Worm (Caenorhabditis elegans): Measurements from ENCODE around the gene frh-1.

frh-1 gene

DNA sequence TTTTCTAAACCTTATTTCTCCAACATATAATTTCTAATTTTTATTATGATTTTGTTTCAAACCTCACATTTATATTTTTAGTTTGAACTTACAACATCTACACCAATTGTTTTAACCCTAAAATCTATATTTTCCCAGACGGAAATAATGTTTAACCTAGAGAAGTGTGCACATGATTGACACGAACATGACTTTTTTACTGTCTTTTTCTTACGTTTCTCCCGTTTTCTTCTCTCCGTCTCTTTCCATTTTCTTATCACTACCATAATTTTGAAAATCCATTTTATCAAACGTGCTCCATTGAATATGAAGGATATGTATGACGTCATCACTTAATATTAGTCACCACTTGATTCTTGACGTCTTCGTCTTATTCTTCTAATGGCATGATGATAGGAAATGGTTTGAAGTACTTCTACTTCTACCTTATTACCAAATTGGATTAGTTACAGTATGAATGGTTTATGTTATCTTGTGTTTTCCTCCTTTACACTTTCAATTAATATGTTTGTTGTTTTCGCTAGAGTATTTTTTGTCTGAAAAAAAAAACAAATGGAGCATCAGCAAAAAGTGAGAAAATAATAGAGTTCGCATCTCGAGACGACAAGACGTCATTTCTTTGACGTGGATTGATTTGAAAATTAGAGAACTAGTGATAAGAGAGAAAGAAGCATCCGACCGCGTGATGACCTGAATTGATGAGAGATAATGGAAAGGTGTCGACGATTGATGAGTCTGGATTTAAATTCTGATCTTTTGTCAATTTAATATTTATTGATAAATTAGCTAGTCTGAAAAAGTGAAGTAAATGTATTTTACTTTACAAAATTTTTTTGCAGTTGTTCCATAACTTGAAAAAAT, 14.9 kb downstream of the frh-1 start:
- TF ChIP-seq pes-1 (GFP tag; IDR thresholded peaks at IDR 0.05) (no peak), B0310.2 (tag; optimal IDR thresholded peaks at IDR 0.05) (no peak), F13C5.2 (tag; optimal IDR thresholded peaks at IDR 0.05) (no peak), tra-4 (tag; optimal IDR thresholded peaks at IDR 0.05) (no peak), sea-1 (GFP tag; conservative IDR thresholded peaks at IDR 0.05) (no peak), ceh-36 (tag; optimal IDR thresholded peaks at IDR 0.05) (no peak), aly-1 (tag; optimal IDR thresholded peaks at IDR 0.05) (no peak), hmg-4 (GFP tag; optimal IDR thresholded peaks at IDR 0.05) (no peak), hmbx-1 (tag; optimal IDR thresholded peaks at IDR 0.05) (no peak), tbx-37 (GFP tag; conservative IDR thresholded peaks at IDR 0.05) (no peak), ceh-13 (GFP tag; optimal IDR thresholded peaks at IDR 0.05) (no peak)

DNA sequence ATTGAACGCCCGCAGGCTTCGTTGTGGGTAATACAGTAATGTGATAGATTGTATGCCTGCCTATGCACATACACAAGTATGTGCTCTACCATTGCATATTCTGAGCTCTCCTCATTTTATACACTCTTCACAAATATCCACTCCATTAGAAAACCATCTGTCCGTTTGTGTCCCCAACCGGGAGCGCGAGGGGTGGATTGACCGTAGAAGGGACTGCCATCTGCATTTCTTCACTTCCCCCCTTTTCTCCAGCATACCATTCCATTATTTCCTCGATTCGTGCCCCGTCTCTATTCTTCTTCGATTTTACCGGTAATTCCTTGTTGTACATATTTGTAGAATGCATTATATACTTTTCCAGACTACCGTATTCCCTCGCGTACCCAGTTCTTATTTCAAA, 15.9 kb downstream of the frh-1 start:
- TF ChIP-seq hmg-4 (GFP tag; optimal IDR thresholded peaks at IDR 0.05): peak; percentile 50
- TF ChIP-seq ceh-36 (tag; optimal IDR thresholded peaks at IDR 0.05): peak; percentile 24
- no peak for TF ChIP-seq ceh-13 (GFP tag; optimal IDR thresholded peaks at IDR 0.05)

DNA sequence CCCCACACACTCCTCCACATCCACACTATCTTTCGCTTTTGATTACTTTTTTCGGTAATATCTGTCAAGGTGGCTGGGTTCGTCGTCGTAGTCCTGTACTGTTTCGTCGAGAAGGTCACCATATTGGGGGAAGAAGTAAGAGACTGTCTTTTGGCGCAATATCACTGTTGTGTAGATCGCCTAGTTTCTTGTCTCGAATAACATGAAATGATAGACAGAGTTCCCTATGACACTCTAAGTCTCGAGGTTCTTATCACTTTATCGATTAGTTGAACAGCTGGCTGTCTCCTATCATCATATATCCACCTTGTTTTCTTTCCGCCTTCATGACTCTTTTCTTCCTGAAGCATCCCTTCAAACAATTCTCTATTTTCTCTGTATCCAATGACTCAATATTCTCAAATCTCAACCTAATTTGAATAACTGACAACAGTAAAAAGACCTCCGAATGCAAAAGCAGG, 16.8 kb downstream of the frh-1 start:
- TF ChIP-seq aly-1 (tag; optimal IDR thresholded peaks at IDR 0.05) (no peak), tra-4 (tag; optimal IDR thresholded peaks at IDR 0.05) (no peak), tbx-11 (GFP tag; IDR thresholded peaks at IDR 0.05) (no peak), scrt-1 (GFP tag; IDR thresholded peaks at IDR 0.05) (no peak), B0310.2 (tag; optimal IDR thresholded peaks at IDR 0.05) (no peak), F13C5.2 (tag; optimal IDR thresholded peaks at IDR 0.05) (no peak), ets-7 (tag; optimal IDR thresholded peaks at IDR 0.05) (no peak), ama-1 (optimal IDR thresholded peaks at IDR 0.05) (no peak), hmg-4 (GFP tag; optimal IDR thresholded peaks at IDR 0.05) (no peak), hnd-1 (tag; optimal IDR thresholded peaks at IDR 0.05) (no peak), flt-1 (GFP tag; IDR thresholded peaks at IDR 0.05) (no peak), sea-1 (GFP tag; conservative IDR thresholded peaks at IDR 0.05) (no peak), ceh-36 (tag; optimal IDR thresholded peaks at IDR 0.05) (no peak), tbx-37 (GFP tag; conservative IDR thresholded peaks at IDR 0.05) (no peak), ceh-13 (GFP tag; optimal IDR thresholded peaks at IDR 0.05) (no peak), pes-1 (GFP tag; IDR thresholded peaks at IDR 0.05) (no peak), hmbx-1 (tag; optimal IDR thresholded peaks at IDR 0.05) (no peak)

DNA sequence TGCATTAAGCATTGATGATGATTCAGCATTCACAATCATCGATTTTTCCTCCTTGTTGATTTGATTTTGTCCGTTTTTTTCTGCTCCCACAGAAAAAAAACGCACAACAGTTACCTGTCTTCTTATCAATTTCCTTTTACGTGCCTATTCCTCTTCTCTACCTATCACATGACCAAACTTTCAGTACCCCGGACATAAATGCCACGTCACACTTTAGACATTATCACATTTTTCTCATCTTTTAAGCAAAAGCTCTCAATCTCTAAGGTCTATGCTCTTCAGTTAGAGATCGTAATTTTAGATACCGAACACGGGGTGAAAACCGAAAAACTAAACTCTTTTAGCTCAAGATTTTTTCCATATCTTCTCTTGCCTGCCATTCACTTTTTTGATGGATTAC, 18.8 kb downstream of the frh-1 start:
- TF ChIP-seq ceh-13 (GFP tag; optimal IDR thresholded peaks at IDR 0.05) (no peak), hnd-1 (tag; optimal IDR thresholded peaks at IDR 0.05) (no peak), ama-1 (optimal IDR thresholded peaks at IDR 0.05) (no peak), tbx-11 (GFP tag; IDR thresholded peaks at IDR 0.05) (no peak), flt-1 (GFP tag; IDR thresholded peaks at IDR 0.05) (no peak), ceh-36 (tag; optimal IDR thresholded peaks at IDR 0.05) (no peak), sea-1 (GFP tag; conservative IDR thresholded peaks at IDR 0.05) (no peak), ets-7 (tag; optimal IDR thresholded peaks at IDR 0.05) (no peak), aly-1 (tag; optimal IDR thresholded peaks at IDR 0.05) (no peak), tbx-37 (GFP tag; conservative IDR thresholded peaks at IDR 0.05) (no peak), F13C5.2 (tag; optimal IDR thresholded peaks at IDR 0.05) (no peak), pes-1 (GFP tag; IDR thresholded peaks at IDR 0.05) (no peak), scrt-1 (GFP tag; IDR thresholded peaks at IDR 0.05) (no peak), hmbx-1 (tag; optimal IDR thresholded peaks at IDR 0.05) (no peak), B0310.2 (tag; optimal IDR thresholded peaks at IDR 0.05) (no peak), hmg-4 (GFP tag; optimal IDR thresholded peaks at IDR 0.05) (no peak), tra-4 (tag; optimal IDR thresholded peaks at IDR 0.05) (no peak)

DNA sequence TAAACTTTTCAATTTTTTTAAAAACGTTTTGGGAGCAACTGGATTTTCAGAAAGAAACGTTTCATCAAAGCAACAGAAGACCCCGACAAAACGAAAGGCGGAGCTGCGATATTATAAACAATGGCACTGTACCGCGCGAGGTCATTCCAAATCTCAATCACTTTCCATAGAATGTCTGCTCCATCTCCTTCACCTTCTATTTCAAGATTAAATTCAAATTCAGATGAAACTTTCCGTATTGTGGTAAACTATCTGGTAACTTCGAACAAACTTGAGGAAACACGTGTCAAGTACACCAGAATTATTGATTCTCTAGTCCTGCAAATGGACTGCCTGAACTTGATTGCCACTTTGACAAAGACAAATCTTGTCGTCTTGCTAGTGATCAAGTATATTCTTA, 23.6 kb downstream of the frh-1 start, which contains the start of gene F28B12.6:
F28B12.6 (plus strand) TSS at position 49 of the 400 bp plus-strand sequence.
- no peak for TF ChIP-seq hnd-1 (tag; optimal IDR thresholded peaks at IDR 0.05)
- TF ChIP-seq hmbx-1 (tag; optimal IDR thresholded peaks at IDR 0.05): no peak
- peak; percentile 24 for TF ChIP-seq ama-1 (optimal IDR thresholded peaks at IDR 0.05)
- TF ChIP-seq aly-1 (tag; optimal IDR thresholded peaks at IDR 0.05): no peak
- no peak for TF ChIP-seq B0310.2 (tag; optimal IDR thresholded peaks at IDR 0.05)

DNA sequence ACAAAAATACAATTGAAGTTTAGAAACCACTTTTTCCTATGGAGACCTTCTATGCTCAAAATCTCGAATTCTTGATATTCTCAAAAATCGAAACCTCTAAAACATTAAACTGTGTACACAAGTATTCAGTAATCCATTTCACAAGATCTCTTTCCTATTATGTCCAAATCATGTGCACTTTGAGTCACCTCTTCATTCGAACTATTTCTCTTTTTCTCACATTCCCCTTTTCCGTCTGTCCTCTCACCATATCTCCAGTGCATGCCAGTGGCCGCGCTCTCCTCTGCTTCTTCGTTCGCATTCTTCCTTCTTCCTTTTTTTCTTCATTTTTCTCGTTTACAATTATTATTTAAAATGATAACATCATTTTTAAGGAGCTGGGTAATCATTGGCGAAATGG, 25.4 kb downstream of the frh-1 start, which contains the start of gene F28B12.1:
F28B12.1 (plus strand) TSS at position 335 of the 400 bp plus-strand sequence.
- no peak for TF ChIP-seq pes-1 (GFP tag; IDR thresholded peaks at IDR 0.05)
- no peak for TF ChIP-seq B0310.2 (tag; optimal IDR thresholded peaks at IDR 0.05)
- TF ChIP-seq ets-7 (tag; optimal IDR thresholded peaks at IDR 0.05): no peak
- no peak for TF ChIP-seq tbx-37 (GFP tag; conservative IDR thresholded peaks at IDR 0.05)
- TF ChIP-seq tbx-11 (GFP tag; IDR thresholded peaks at IDR 0.05): no peak

DNA sequence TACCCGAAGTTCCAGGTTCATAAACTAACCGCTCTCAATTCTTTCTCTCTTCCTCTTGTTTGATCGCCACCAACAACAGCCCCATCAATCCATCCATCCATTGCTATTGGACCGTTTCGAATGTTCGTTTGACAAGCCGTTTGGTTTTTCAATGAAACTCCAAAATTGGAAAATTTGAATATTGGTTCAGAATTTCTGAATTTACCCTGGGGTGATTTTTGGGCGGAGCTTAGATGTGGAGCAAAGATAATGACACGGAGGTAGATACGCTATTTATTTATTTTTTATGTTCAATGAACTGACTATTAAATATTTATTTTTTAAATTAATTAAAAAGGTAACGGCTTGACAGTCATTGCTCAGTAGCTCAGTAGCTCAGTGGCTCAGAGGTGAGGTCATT, 27.0 kb downstream of the frh-1 start, which contains the start of gene B0034.2:
B0034.2 (minus strand) TSS at position 101 of the 400 bp plus-strand sequence.
- TF ChIP-seq hmg-4 (GFP tag; optimal IDR thresholded peaks at IDR 0.05) (no peak), hnd-1 (tag; optimal IDR thresholded peaks at IDR 0.05) (no peak), aly-1 (tag; optimal IDR thresholded peaks at IDR 0.05) (no peak), ama-1 (optimal IDR thresholded peaks at IDR 0.05) (no peak), hmbx-1 (tag; optimal IDR thresholded peaks at IDR 0.05) (no peak), ceh-36 (tag; optimal IDR thresholded peaks at IDR 0.05) (no peak), ceh-13 (GFP tag; optimal IDR thresholded peaks at IDR 0.05) (no peak)

DNA sequence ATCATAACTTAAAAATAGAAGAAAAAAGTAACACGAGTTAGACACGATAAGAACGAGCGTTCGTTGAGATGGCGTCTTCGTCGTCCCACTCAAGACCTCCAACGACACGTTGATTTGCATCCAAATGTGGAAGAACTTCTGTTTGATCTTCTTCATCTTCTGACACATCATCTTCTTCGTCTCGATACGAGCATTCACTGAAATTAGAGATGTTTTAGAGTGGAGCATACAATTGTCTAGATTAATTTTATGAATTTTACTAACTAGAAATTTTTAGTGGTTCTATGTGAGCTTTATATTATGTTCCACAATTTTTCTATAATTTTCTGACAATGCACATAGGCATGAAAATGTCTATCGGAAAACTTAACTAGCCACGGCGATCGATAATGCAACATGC, 28.6 kb downstream of the frh-1 start:
- TF ChIP-seq pes-1 (GFP tag; IDR thresholded peaks at IDR 0.05) (no peak), tra-4 (tag; optimal IDR thresholded peaks at IDR 0.05) (no peak), aly-1 (tag; optimal IDR thresholded peaks at IDR 0.05) (no peak), ets-7 (tag; optimal IDR thresholded peaks at IDR 0.05) (no peak), tbx-37 (GFP tag; conservative IDR thresholded peaks at IDR 0.05) (no peak), ceh-36 (tag; optimal IDR thresholded peaks at IDR 0.05) (no peak), hmg-4 (GFP tag; optimal IDR thresholded peaks at IDR 0.05) (no peak), B0310.2 (tag; optimal IDR thresholded peaks at IDR 0.05) (no peak), scrt-1 (GFP tag; IDR thresholded peaks at IDR 0.05) (no peak), tbx-11 (GFP tag; IDR thresholded peaks at IDR 0.05) (no peak), hnd-1 (tag; optimal IDR thresholded peaks at IDR 0.05) (no peak), ceh-13 (GFP tag; optimal IDR thresholded peaks at IDR 0.05) (no peak), hmbx-1 (tag; optimal IDR thresholded peaks at IDR 0.05) (no peak), ama-1 (optimal IDR thresholded peaks at IDR 0.05) (no peak)
